Fruit fly (Drosophila melanogaster) whole organism, embryonic: ENCODE measurements around the gene TFAM.

Experiments
- CG10979 ChIP-seq: fragments of 200-800 bp; sonication (Bioruptor generic); optimal IDR thresholded peaks from 2 replicates; lab custom pipeline; 2018; ENCODE audit warnings: missing biosample characterization, mild to moderate bottlenecking, missing genetic modification characterization, moderate library complexity
- CG11504 ChIP-seq: fragments of 200-800 bp; sonication (Bioruptor generic); optimal IDR thresholded peaks from 3 replicates; lab custom pipeline; 2019; ENCODE audit warnings: missing biosample characterization, mild to moderate bottlenecking, missing genetic modification characterization, moderate library complexity
- CG11560 ChIP-seq: fragments of 200-800 bp; sonication (Bioruptor generic); IDR thresholded peaks from 3 replicates; pipeline ENCODE4 v1.3.6; 2022; ENCODE audit warnings: missing biosample characterization, missing genetic modification characterization
- CG12104 ChIP-seq: fragments of 200-800 bp; sonication (Bioruptor generic); optimal IDR thresholded peaks from 3 replicates; lab custom pipeline; 2016; ENCODE audit warnings: missing biosample characterization, missing genetic modification characterization
- CG13424 ChIP-seq: fragments of 200-800 bp; sonication (Bioruptor generic); optimal IDR thresholded peaks from 2 replicates; lab custom pipeline; 2019; ENCODE audit warnings: missing biosample characterization, mild to moderate bottlenecking, missing genetic modification characterization, moderate library complexity
- CG14860 ChIP-seq: fragments of 200-800 bp; sonication (Bioruptor generic); IDR thresholded peaks from 3 replicates; pipeline ENCODE4 v1.3.6; 2022; ENCODE audit warnings: missing biosample characterization, missing genetic modification characterization; ENCODE audit not compliant: partially characterized antibody
- CG17359 ChIP-seq: fragments of 200-800 bp; sonication (Bioruptor generic); optimal IDR thresholded peaks from 3 replicates; lab custom pipeline; 2018; ENCODE audit warnings: missing biosample characterization, mild to moderate bottlenecking, missing genetic modification characterization, moderate library complexity
- CG2129 ChIP-seq: fragments of 200-800 bp; sonication (Bioruptor generic); IDR thresholded peaks from 2 replicates; pipeline ENCODE4 v1.3.6; 2022; ENCODE audit warnings: missing biosample characterization, missing genetic modification characterization; ENCODE audit not compliant: partially characterized antibody
- CG2678 ChIP-seq: fragments of 200-800 bp; sonication (Bioruptor generic); optimal IDR thresholded peaks from 3 replicates; lab custom pipeline; 2019; ENCODE audit warnings: missing biosample characterization, mild to moderate bottlenecking, missing genetic modification characterization, moderate library complexity
- CG32772 ChIP-seq: fragments of 200-800 bp; sonication (Bioruptor generic); IDR thresholded peaks from 2 replicates; pipeline ENCODE4 v1.3.6; 2022; ENCODE audit warnings: missing biosample characterization, missing genetic modification characterization
- CG6689 ChIP-seq: fragments of 200-800 bp; sonication (Bioruptor generic); IDR thresholded peaks from 2 replicates; pipeline ENCODE4 v1.3.6; 2022; ENCODE audit warnings: missing biosample characterization, missing genetic modification characterization
- CG7987 ChIP-seq: fragments of 200-800 bp; sonication (Bioruptor generic); optimal IDR thresholded peaks from 2 replicates; lab custom pipeline; 2018; ENCODE audit warnings: missing biosample characterization, mild to moderate bottlenecking, missing genetic modification characterization, moderate library complexity
- CG8290 ChIP-seq, 3 experiments: fragments of 200-800 bp; sonication (Bioruptor generic); optimal IDR thresholded peaks; 2 replicates each; lab custom pipeline; 2016 to 2019; ENCODE audit warnings: missing biosample characterization in 3 of 3, missing genetic modification characterization in 3 of 3, mild to moderate bottlenecking in 2 of 3, moderate library complexity in 1 of 3
- CG9727 ChIP-seq: fragments of 200-800 bp; sonication (Bioruptor generic); optimal IDR thresholded peaks from 3 replicates; lab custom pipeline; 2017; ENCODE audit warnings: missing biosample characterization, mild to moderate bottlenecking, missing genetic modification characterization
- CG9876 ChIP-seq: fragments of 200-800 bp; sonication (Bioruptor generic); optimal IDR thresholded peaks from 2 replicates; lab custom pipeline; 2016; ENCODE audit warnings: missing biosample characterization, missing genetic modification characterization
- CG9932 ChIP-seq: fragments of 200-800 bp; sonication (Bioruptor generic); IDR thresholded peaks from 2 replicates; pipeline ENCODE4 v1.3.6; 2022; ENCODE audit warnings: missing biosample characterization, missing genetic modification characterization
- Chrac-16 ChIP-seq: fragments of 200-800 bp; sonication (Bioruptor generic); optimal IDR thresholded peaks from 3 replicates; lab custom pipeline; 2016; ENCODE audit warnings: missing biosample characterization, missing genetic modification characterization
- Dip3 ChIP-seq: fragments of 200-800 bp; sonication (Bioruptor generic); optimal IDR thresholded peaks from 3 replicates; lab custom pipeline; 2016; ENCODE audit warnings: missing biosample characterization, missing genetic modification characterization
- Doc3 ChIP-seq: fragments of 200-800 bp; sonication (Bioruptor generic); IDR thresholded peaks from 3 replicates; pipeline ENCODE4 v1.3.6; 2022; ENCODE audit warnings: missing biosample characterization, missing genetic modification characterization; ENCODE audit not compliant: partially characterized antibody
- GATAe ChIP-seq: fragments of 200-800 bp; sonication (Bioruptor generic); conservative IDR thresholded peaks from 2 replicates; pipeline ENCODE4 v1.3.6; 2022; ENCODE audit warnings: missing biosample characterization, missing genetic modification characterization
- HLH3B ChIP-seq: fragments of 200-800 bp; sonication (Bioruptor generic); IDR thresholded peaks from 2 replicates; pipeline ENCODE4 v1.3.6; 2022; ENCODE audit warnings: missing biosample characterization, missing genetic modification characterization
- Ravus ChIP-seq: fragments of 200-800 bp; sonication (Bioruptor generic); IDR thresholded peaks from 2 replicates; pipeline ENCODE4 v1.3.6; 2022; ENCODE audit warnings: missing biosample characterization, missing genetic modification characterization
- Scr ChIP-seq: fragments of 200-800 bp; sonication (Bioruptor generic); IDR thresholded peaks from 2 replicates; pipeline ENCODE4 v1.3.6; 2022; ENCODE audit warnings: missing biosample characterization, missing genetic modification characterization; ENCODE audit not compliant: partially characterized antibody
- Vsx1 ChIP-seq: fragments of 200-800 bp; sonication (Bioruptor generic); optimal IDR thresholded peaks from 2 replicates; lab custom pipeline; 2017; ENCODE audit warnings: missing biosample characterization, mild to moderate bottlenecking, missing genetic modification characterization, missing genetic modification reagents
- bbx ChIP-seq: fragments of 200-800 bp; sonication (Bioruptor generic); IDR thresholded peaks from 2 replicates; pipeline ENCODE4 v1.3.6; 2022; ENCODE audit warnings: missing biosample characterization, missing genetic modification characterization; ENCODE audit not compliant: partially characterized antibody
- bigmax ChIP-seq: fragments of 200-800 bp; sonication (Bioruptor generic); optimal IDR thresholded peaks from 2 replicates; lab custom pipeline; 2018; ENCODE audit warnings: missing biosample characterization, mild to moderate bottlenecking, missing genetic modification characterization
- cad ChIP-seq: fragments of >200 bp; optimal IDR thresholded peaks from 2 replicates; lab custom pipeline; 2017; ENCODE audit warnings: missing biosample characterization, missing genetic modification characterization
- chif ChIP-seq, 2 experiments: fragments of 200-800 bp; sonication (Bioruptor generic); optimal IDR thresholded peaks; 3 replicates each; lab custom pipeline; 2016; ENCODE audit warnings: missing biosample characterization in 2 of 2, missing genetic modification characterization in 2 of 2
- chm ChIP-seq: fragments of 200-800 bp; sonication (Bioruptor generic); IDR thresholded peaks from 2 replicates; pipeline ENCODE4 v1.3.6; 2022; ENCODE audit warnings: missing biosample characterization, missing genetic modification characterization
- corto ChIP-seq: fragments of 200-800 bp; sonication (Bioruptor generic); optimal IDR thresholded peaks from 2 replicates; lab custom pipeline; 2016; ENCODE audit warnings: missing biosample characterization, mild to moderate bottlenecking, missing genetic modification characterization, moderate library complexity
- crp ChIP-seq, 2 experiments: fragments of 200-800 bp; sonication (Bioruptor generic); optimal IDR thresholded peaks; 2 replicates in 1 of 2; 3 replicates in 1 of 2; lab custom pipeline; 2017; ENCODE audit warnings: missing biosample characterization in 2 of 2, missing genetic modification characterization in 2 of 2, mild to moderate bottlenecking in 1 of 2, moderate library complexity in 1 of 2
- emc ChIP-seq: fragments of 200-800 bp; sonication (Bioruptor generic); optimal IDR thresholded peaks from 2 replicates; lab custom pipeline; 2016; ENCODE audit warnings: missing biosample characterization, missing genetic modification characterization
- eve ChIP-seq, 2 experiments: fragments of >200 bp; optimal IDR thresholded peaks; 2 replicates each; lab custom pipeline; 2017; ENCODE audit warnings: missing biosample characterization in 2 of 2, missing genetic modification characterization in 2 of 2
- gcm2 ChIP-seq: fragments of 200-800 bp; sonication (Bioruptor generic); optimal IDR thresholded peaks from 2 replicates; lab custom pipeline; 2016; ENCODE audit warnings: missing biosample characterization, missing genetic modification characterization
- ind ChIP-seq: fragments of 200-800 bp; sonication (Bioruptor generic); optimal IDR thresholded peaks from 3 replicates; lab custom pipeline; 2016; ENCODE audit warnings: missing biosample characterization, missing genetic modification characterization
- jing ChIP-seq: fragments of 200-800 bp; sonication (Bioruptor generic); optimal IDR thresholded peaks from 2 replicates; lab custom pipeline; 2018; ENCODE audit warnings: missing biosample characterization, mild to moderate bottlenecking, missing genetic modification characterization
- klu ChIP-seq: fragments of 200-800 bp; sonication (Bioruptor generic); IDR thresholded peaks from 2 replicates; pipeline ENCODE4 v1.3.6; 2022; ENCODE audit warnings: missing biosample characterization, missing genetic modification characterization
- lola ChIP-seq, 3 experiments: fragments of >200 bp in 2 of 3; fragments of 200-800 bp in 1 of 3; sonication (Bioruptor generic) in 1 of 3; optimal IDR thresholded peaks; 2 replicates each; lab custom pipeline; 2017 to 2019; ENCODE audit warnings: missing biosample characterization in 3 of 3, missing genetic modification characterization in 3 of 3, mild to moderate bottlenecking in 1 of 3, moderate library complexity in 1 of 3
- lov ChIP-seq, 2 experiments: fragments of 200-800 bp in 1 of 2; fragments of >200 bp in 1 of 2; sonication (Bioruptor generic) in 1 of 2; IDR thresholded peaks in 1 of 2; optimal IDR thresholded peaks in 1 of 2; 2 replicates in 1 of 2; 3 replicates in 1 of 2; pipeline versions ENCODE4 v1.3.6 to Lab custom; 2017 to 2022; ENCODE audit warnings: missing biosample characterization in 1 of 2, missing genetic modification characterization in 1 of 2
- odd ChIP-seq: fragments of 200-800 bp; sonication (Bioruptor generic); optimal IDR thresholded peaks from 2 replicates; lab custom pipeline; 2017; ENCODE audit warnings: missing biosample characterization, mild to moderate bottlenecking, missing genetic modification characterization
- psq ChIP-seq: fragments of 200-800 bp; sonication (Bioruptor generic); optimal IDR thresholded peaks from 2 replicates; lab custom pipeline; 2017; ENCODE audit warnings: missing biosample characterization, missing genetic modification characterization
- pzg ChIP-seq: fragments of 200-800 bp; sonication (Bioruptor generic); optimal IDR thresholded peaks from 3 replicates; lab custom pipeline; 2018; ENCODE audit warnings: missing biosample characterization, mild to moderate bottlenecking, missing genetic modification characterization, moderate library complexity
- ranshi ChIP-seq: fragments of 200-800 bp; sonication (Bioruptor generic); IDR thresholded peaks from 2 replicates; pipeline ENCODE4 v1.3.6; 2022; ENCODE audit warnings: missing biosample characterization, missing genetic modification characterization
- run ChIP-seq: fragments of 200-800 bp; sonication (Bioruptor generic); optimal IDR thresholded peaks from 3 replicates; lab custom pipeline; 2018; ENCODE audit warnings: missing biosample characterization, mild to moderate bottlenecking, missing genetic modification characterization
- sens ChIP-seq: fragments of 200-800 bp; sonication (Bioruptor generic); peaks from one replicate; lab custom pipeline; 2016; ENCODE audit warnings: missing biosample characterization, missing genetic modification characterization
- sima ChIP-seq: fragments of 200-800 bp; sonication (Bioruptor generic); optimal IDR thresholded peaks from 2 replicates; lab custom pipeline; 2016; ENCODE audit warnings: missing biosample characterization, missing genetic modification characterization
- sna ChIP-seq: fragments of 200-800 bp; sonication (Bioruptor generic); IDR thresholded peaks from 2 replicates; pipeline ENCODE4 v1.3.6; 2022; ENCODE audit warnings: missing biosample characterization, missing genetic modification characterization; ENCODE audit not compliant: partially characterized antibody
- tna ChIP-seq: fragments of 200-800 bp; sonication (Bioruptor generic); IDR thresholded peaks from 2 replicates; pipeline ENCODE4 v1.3.6; 2022; ENCODE audit warnings: missing biosample characterization, missing genetic modification characterization; ENCODE audit not compliant: partially characterized antibody
- trem ChIP-seq: fragments of 200-800 bp; optimal IDR thresholded peaks from 3 replicates; lab custom pipeline; 2019; ENCODE audit warnings: missing biosample characterization, mild to moderate bottlenecking, missing genetic modification characterization, moderate library complexity

Gene TFAM

DNA sequence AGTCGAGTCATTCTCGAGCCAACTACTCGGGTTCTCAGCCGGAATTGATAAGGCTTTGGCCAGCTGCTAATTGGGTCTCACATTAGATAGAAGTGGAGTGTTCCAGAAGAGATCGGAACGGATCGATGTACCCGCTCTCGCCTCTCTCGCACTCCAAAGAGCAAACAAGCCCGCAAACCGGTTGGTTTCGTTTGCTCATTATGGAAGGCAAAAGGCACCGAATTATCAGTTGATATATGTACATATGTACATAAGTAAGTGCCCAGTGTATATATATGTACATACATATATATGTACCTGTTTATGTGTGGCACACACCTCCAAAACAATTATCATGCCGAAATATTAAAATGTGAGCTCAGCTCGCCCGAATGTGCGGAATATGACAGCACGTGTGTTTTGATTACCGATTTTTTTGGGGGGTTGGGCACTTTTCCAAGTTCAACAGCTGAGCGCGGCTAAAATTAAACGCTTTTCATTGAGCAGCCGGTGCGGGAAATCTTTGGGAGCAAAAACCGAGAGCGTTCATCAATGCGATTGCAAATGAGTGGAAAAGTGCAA is 21.0 kb downstream of the TFAM start (continued):
- no peak for TF ChIP-seq CG10979 (tag; lab: Kevin White, UChicago)
- TF ChIP-seq ind = no peak
- TF ChIP-seq Vsx1 (GFP tag; lab: Kevin White, UChicago) = peak; percentile 49
- no peak for TF ChIP-seq CG11560
- no peak for TF ChIP-seq CG8290 (GFP tag; optimal IDR thresholded peaks at IDR 0.05; lab: Kevin White, UChicago)
- TF ChIP-seq CG8290 (tag; optimal IDR thresholded peaks at IDR 0.05; lab: Kevin White, UChicago) = peak; percentile 66 to 88
- TF ChIP-seq CG9727 (GFP tag; lab: Kevin White, UChicago) = no peak
- TF ChIP-seq GATAe (GFP tag; lab: Robert Waterston, UW) = no peak
- TF ChIP-seq bigmax (GFP tag; lab: Kevin White, UChicago) = no peak
- TF ChIP-seq CG12104 (GFP tag; lab: Kevin White, UChicago) = no peak
- TF ChIP-seq psq (GFP tag; lab: Kevin White, UChicago) = no peak
- TF ChIP-seq chm (GFP tag; lab: Robert Waterston, UW) = no peak
- no peak for TF ChIP-seq sna (GFP tag; lab: Robert Waterston, UW)
- no peak for TF ChIP-seq sima (GFP tag; lab: Kevin White, UChicago)
- no peak for TF ChIP-seq trem (tag; lab: Kevin White, UChicago)
- no peak for TF ChIP-seq lola (GFP tag; optimal IDR thresholded peaks at IDR 0.05; lab: Kevin White, UChicago)
- no peak for TF ChIP-seq emc (GFP tag; lab: Kevin White, UChicago)
- no peak for TF ChIP-seq CG9876 (GFP tag; lab: Kevin White, UChicago)
- TF ChIP-seq CG13424 (tag; lab: Kevin White, UChicago) = no peak
- no peak for TF ChIP-seq CG14860
- TF ChIP-seq ranshi (GFP tag; lab: Robert Waterston, UW) = no peak; the same call in 1 of the 2 replicates
- no peak for TF ChIP-seq sens (GFP tag; lab: Kevin White, UChicago)
- TF ChIP-seq tna = no peak
- TF ChIP-seq jing (GFP tag; lab: Kevin White, UChicago) = no peak
- peak; percentile 53 for TF ChIP-seq odd (GFP tag; lab: Kevin White, UChicago)
- TF ChIP-seq pzg (GFP tag; lab: Kevin White, UChicago) = no peak
- no peak for TF ChIP-seq Doc3 (GFP tag; lab: Robert Waterston, UW)
- no peak for TF ChIP-seq Chrac-16 (GFP tag; lab: Kevin White, UChicago)
- no peak for TF ChIP-seq klu
- TF ChIP-seq lov (optimal IDR thresholded peaks at IDR 0.05; lab: Kevin White, UChicago) = no peak
- no peak for TF ChIP-seq lov (GFP tag; IDR thresholded peaks at IDR 0.05; lab: Robert Waterston, UW)
- TF ChIP-seq run (tag; lab: Kevin White, UChicago) = no peak
- TF ChIP-seq CG6689 = no peak
- no peak for TF ChIP-seq gcm2
- TF ChIP-seq Scr = no peak
- no peak for TF ChIP-seq HLH3B
- no peak for TF ChIP-seq CG9932
- no peak for TF ChIP-seq CG32772 (GFP tag; lab: Robert Waterston, UW)
- no peak for TF ChIP-seq CG2129 (GFP tag; lab: Robert Waterston, UW)
- no peak for TF ChIP-seq chif (GFP tag; optimal IDR thresholded peaks at IDR 0.05; lab: Kevin White, UChicago)
- no peak for TF ChIP-seq crp (GFP tag; optimal IDR thresholded peaks at IDR 0.05; lab: Kevin White, UChicago)
- TF ChIP-seq corto = peak; percentile 50
- TF ChIP-seq eve (GFP tag; optimal IDR thresholded peaks at IDR 0.05; lab: Kevin White, UChicago) = no peak
- TF ChIP-seq CG17359 = no peak
- TF ChIP-seq CG2678 (tag; lab: Kevin White, UChicago) = peak; percentile 10
- TF ChIP-seq bbx (GFP tag; lab: Robert Waterston, UW) = 0 out of 2 replicates have a peak, but pooled peaks have one; percentile 14
- TF ChIP-seq CG7987 (GFP tag; lab: Kevin White, UChicago) = no peak
- no peak for TF ChIP-seq CG11504 (tag; lab: Kevin White, UChicago)
- TF ChIP-seq Ravus (GFP tag; lab: Robert Waterston, UW) = no peak
- TF ChIP-seq cad = no peak
- no peak for TF ChIP-seq Dip3 (GFP tag; lab: Kevin White, UChicago)
